Fruit fly (Drosophila melanogaster): ENCODE measurements around the gene CG43061.
A peak's percentile ranks its signal among the peaks of the same experiment; 100 is the strongest.
"Not testable (repeated sequence)": the region's sequence is repeated elsewhere in the genome, so short reads cannot be mapped to it uniquely, and the experiment has no call there.

CG43061 gene

dm6 chr3R:8086952-8087351, 37.5 kb downstream of the CG43061 start, which contains the start of gene CG7910 (continued):
- no peak for TF ChIP-seq CG7745 (tag; optimal IDR thresholded peaks at IDR 0.05)

- TF ChIP-seq cg (GFP tag; optimal IDR thresholded peaks at IDR 0.05) (peak; percentile 8), grn (GFP tag; optimal IDR thresholded peaks at IDR 0.05) (peak; percentile 78), Trl (optimal IDR thresholded peaks at IDR 0.05) (peak in 1 of 2 experiments; percentile 2), Deaf1 (tag; optimal IDR thresholded peaks at IDR 0.05) (peak; percentile 3)
- not testable (repeated sequence) for TF ChIP-seq Trl (GFP tag; optimal IDR thresholded peaks at IDR 0.05)
Observed at dm6 chr3R:8093824-8094223, 44.4 kb downstream of the CG43061 start, which contains the start of gene CG7900. CG7900 (plus strand) TSS chr3R:8094124.

All from whole organism, embryonic.